Fruit fly (Drosophila melanogaster): ENCODE measurements around the gene RnrL.

The RnrL gene

dm6 chr2L:10333091-10333991 is 5.6 kb upstream of the RnrL start, which contains the start of gene GATAd (continued):
- TF ChIP-seq Bdp1 (GFP tag; optimal IDR thresholded peaks at IDR 0.05) = no peak
- no peak for TF ChIP-seq Dip3 (GFP tag; optimal IDR thresholded peaks at IDR 0.05)
- no peak for TF ChIP-seq CG10654 (GFP tag; optimal IDR thresholded peaks at IDR 0.05)
- no peak for TF ChIP-seq CG1602 (GFP tag; optimal IDR thresholded peaks at IDR 0.05)
- no peak for TF ChIP-seq Nf-YA (GFP tag; IDR thresholded peaks at IDR 0.05)
- TF ChIP-seq CG8089 (GFP tag; optimal IDR thresholded peaks at IDR 0.05) = no peak
- TF ChIP-seq CG6689 (GFP tag; IDR thresholded peaks at IDR 0.05) = peak; percentile 6; the same call in 1 of the 2 replicates
- no peak for TF ChIP-seq Hsf (GFP tag; optimal IDR thresholded peaks at IDR 0.05)
- no peak for TF ChIP-seq H15 (GFP tag; IDR thresholded peaks at IDR 0.05)
- TF ChIP-seq CG12391 (tag; optimal IDR thresholded peaks at IDR 0.05) = peak; percentile 29
- TF ChIP-seq CG13123 (GFP tag; optimal IDR thresholded peaks at IDR 0.05) = no peak
- no peak for TF ChIP-seq HHEX (GFP tag; optimal IDR thresholded peaks at IDR 0.05)
- TF ChIP-seq slou (GFP tag; optimal IDR thresholded peaks at IDR 0.05) = no peak
- no peak for TF ChIP-seq jigr1 (GFP tag; IDR thresholded peaks at IDR 0.05)
- no peak for TF ChIP-seq CG9727 (GFP tag; optimal IDR thresholded peaks at IDR 0.05)
- no peak for TF ChIP-seq CG17912 (GFP tag; optimal IDR thresholded peaks at IDR 0.05)
- TF ChIP-seq CG2889 (GFP tag; IDR thresholded peaks at IDR 0.05) = no peak
- TF ChIP-seq PHDP (tag; optimal IDR thresholded peaks at IDR 0.05) = peak; percentile 19
- TF ChIP-seq Lhr (GFP tag; optimal IDR thresholded peaks at IDR 0.05) = no peak
- TF ChIP-seq scrt (GFP tag; optimal IDR thresholded peaks at IDR 0.05) = no peak
- no peak for TF ChIP-seq ab (GFP tag; optimal IDR thresholded peaks at IDR 0.05)
- no peak for TF ChIP-seq org-1 (GFP tag; optimal IDR thresholded peaks at IDR 0.05)
- no peak for TF ChIP-seq CG15011 (GFP tag; optimal IDR thresholded peaks at IDR 0.05)
- no peak for TF ChIP-seq CG16815 (GFP tag; optimal IDR thresholded peaks at IDR 0.05)
- peak; percentile 37 for TF ChIP-seq Scr (GFP tag; IDR thresholded peaks at IDR 0.05; ENCODE audit: partially characterized antibody)
- no peak for TF ChIP-seq CG10366 (GFP tag; IDR thresholded peaks at IDR 0.05)
- TF ChIP-seq ranshi (GFP tag; IDR thresholded peaks at IDR 0.05) = no peak
- TF ChIP-seq sna (GFP tag; IDR thresholded peaks at IDR 0.05; ENCODE audit: partially characterized antibody) = no peak
- TF ChIP-seq h (optimal IDR thresholded peaks at IDR 0.05) = no peak
- TF ChIP-seq CG14667 (GFP tag; IDR thresholded peaks at IDR 0.05) = no peak
- TF ChIP-seq odd (GFP tag; optimal IDR thresholded peaks at IDR 0.05) = no peak
- TF ChIP-seq fd3F (GFP tag; optimal IDR thresholded peaks at IDR 0.05) = no peak
- peak; percentile 64 for TF ChIP-seq CG15479 (GFP tag; optimal IDR thresholded peaks at IDR 0.05)
- TF ChIP-seq Lpt (GFP tag; optimal IDR thresholded peaks at IDR 0.05) = no peak
- peak; percentile 24 for TF ChIP-seq CoRest (tag; optimal IDR thresholded peaks at IDR 0.05)
- TF ChIP-seq NK7.1 (GFP tag; optimal IDR thresholded peaks at IDR 0.05) = no peak
- no peak for TF ChIP-seq seq (GFP tag; IDR thresholded peaks at IDR 0.05)
- no peak for TF ChIP-seq CG2202 (tag; optimal IDR thresholded peaks at IDR 0.05)
- no peak for TF ChIP-seq sr (GFP tag; IDR thresholded peaks at IDR 0.05)
- TF ChIP-seq CG11456 (GFP tag; IDR thresholded peaks at IDR 0.05) = no peak
- no peak for TF ChIP-seq Hr51 (GFP tag; optimal IDR thresholded peaks at IDR 0.05)
- no peak for TF ChIP-seq HmgD (GFP tag; optimal IDR thresholded peaks at IDR 0.05)
- no peak for TF ChIP-seq Deaf1 (tag; optimal IDR thresholded peaks at IDR 0.05)
- TF ChIP-seq al (GFP tag; IDR thresholded peaks at IDR 0.05) = no peak
- TF ChIP-seq CG31441 (GFP tag; IDR thresholded peaks at IDR 0.05) = no peak
- no peak for TF ChIP-seq CG8944 (GFP tag; optimal IDR thresholded peaks at IDR 0.05)
- TF ChIP-seq CG7786 (GFP tag; optimal IDR thresholded peaks at IDR 0.05) = no peak
- TF ChIP-seq Adf1 (GFP tag; IDR thresholded peaks at IDR 0.05) = no peak
- TF ChIP-seq wek (GFP tag; optimal IDR thresholded peaks at IDR 0.05) = peak; percentile 5
- TF ChIP-seq CG12071 (GFP tag; optimal IDR thresholded peaks at IDR 0.05) = no peak
- peak; percentile 79 for TF ChIP-seq CG8281 (tag; optimal IDR thresholded peaks at IDR 0.05)

All from whole organism, embryonic.